Worm (Caenorhabditis elegans): Measurements from ENCODE around the gene selt-1.1.

- TF ChIP-seq flt-1 (GFP tag; IDR thresholded peaks at IDR 0.05) (no peak), ztf-29 (GFP tag; IDR thresholded peaks at IDR 0.05) (no peak), ref-1 (GFP tag; conservative IDR thresholded peaks at IDR 0.05) (no peak), cog-1 (tag; optimal IDR thresholded peaks at IDR 0.05) (no peak), med-1 (GFP tag; optimal IDR thresholded peaks at IDR 0.05; ENCODE audit: insufficient read depth) (no peak), T22C8.4 (GFP tag; IDR thresholded peaks at IDR 0.05) (no peak)
Measured at ce11 chrX:11548308-11548707, 2.0 kb upstream of the selt-1.1 start, which contains the start of gene mig-2.

All from whole organism, midembryonic.